Worm (Caenorhabditis elegans) whole organism, midembryonic: ENCODE data around the gene ensh-1.

Experiments
- T22C8.4 ChIP-seq: fragments of 200-800 bp; sonication (Bioruptor generic); IDR thresholded peaks from 2 replicates; pipeline ENCODE4 v1.3.6; 2022; ENCODE audit warnings: missing genetic modification characterization, missing compliant biosample characterization
- flt-1 ChIP-seq: fragments of 200-800 bp; sonication (Bioruptor generic); IDR thresholded peaks from 2 replicates; pipeline ENCODE4 v1.3.6; 2022; ENCODE audit warnings: missing genetic modification characterization, missing compliant biosample characterization
- ref-1 ChIP-seq: fragments of 200-800 bp; sonication (Bioruptor generic); conservative IDR thresholded peaks from 2 replicates; pipeline ENCODE4 v1.3.6; 2022; ENCODE audit warnings: missing genetic modification reagents, missing genetic modification characterization, missing compliant biosample characterization
- ztf-23 ChIP-seq: fragments of 200-800 bp; sonication (Bioruptor generic); IDR thresholded peaks from 2 replicates; pipeline ENCODE4 v1.3.6; 2022; ENCODE audit warnings: missing genetic modification reagents, missing genetic modification characterization, missing compliant biosample characterization

DNA sequence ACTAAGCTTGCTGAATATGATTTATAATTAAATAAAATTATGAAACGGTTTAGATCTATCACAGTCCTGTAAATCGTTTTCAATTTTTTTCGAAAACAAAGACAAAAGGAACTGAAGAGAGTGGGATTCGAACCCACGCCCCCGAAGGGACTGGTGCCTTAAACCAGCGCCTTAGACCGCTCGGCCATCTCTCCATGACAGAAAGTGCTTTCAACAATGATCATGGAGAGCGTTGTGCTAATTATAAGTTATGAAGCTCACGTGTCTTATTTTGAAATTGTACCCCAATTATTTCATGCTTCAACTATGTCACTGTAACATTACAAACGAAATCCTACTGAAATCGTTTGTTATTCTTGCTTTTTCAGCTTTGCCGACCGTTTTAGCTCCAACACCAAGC, 50.6 kb downstream of the ensh-1 start:
- no peak for TF ChIP-seq ztf-23 (GFP tag; lab: Robert Waterston, UW)
- TF ChIP-seq T22C8.4 (GFP tag; lab: Robert Waterston, UW): no peak
- no peak for TF ChIP-seq flt-1 (GFP tag; lab: Robert Waterston, UW)
- no peak for TF ChIP-seq ref-1 (GFP tag; lab: Robert Waterston, UW)
